Worm (Caenorhabditis elegans): ENCODE results near the gene srh-208.

DNA sequence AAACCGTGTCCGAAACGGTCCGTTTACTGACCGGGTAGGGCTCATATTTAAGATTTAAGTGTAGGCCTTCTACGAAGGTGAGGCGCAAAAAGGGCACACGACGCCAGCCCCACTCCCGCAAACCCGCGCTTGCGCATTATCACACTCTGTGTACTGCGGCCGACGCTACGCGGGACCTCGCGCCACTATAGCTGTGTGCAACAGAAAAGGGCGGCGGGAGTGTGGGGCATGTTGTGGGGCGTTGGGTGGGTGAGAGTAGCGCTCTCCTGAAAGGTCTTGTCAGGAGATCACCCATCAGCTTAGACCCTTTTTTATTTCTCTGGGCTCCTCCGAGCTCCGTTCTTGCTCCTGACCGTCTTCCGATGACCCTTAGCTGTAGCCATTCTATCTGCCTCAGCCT lies 9.0 kb upstream of the srh-208 start:
- no peak for TF ChIP-seq snpc-4 (tag; optimal IDR thresholded peaks at IDR 0.05)
- no peak for TF ChIP-seq egl-27 (tag; optimal IDR thresholded peaks at IDR 0.05)
- no peak for TF ChIP-seq pha-4 (tag; optimal IDR thresholded peaks at IDR 0.05)
- no peak for TF ChIP-seq unc-62 (GFP tag; optimal IDR thresholded peaks at IDR 0.05)
- TF ChIP-seq lsy-12 (tag; optimal IDR thresholded peaks at IDR 0.05) = no peak
